In the genomic region with DNA sequence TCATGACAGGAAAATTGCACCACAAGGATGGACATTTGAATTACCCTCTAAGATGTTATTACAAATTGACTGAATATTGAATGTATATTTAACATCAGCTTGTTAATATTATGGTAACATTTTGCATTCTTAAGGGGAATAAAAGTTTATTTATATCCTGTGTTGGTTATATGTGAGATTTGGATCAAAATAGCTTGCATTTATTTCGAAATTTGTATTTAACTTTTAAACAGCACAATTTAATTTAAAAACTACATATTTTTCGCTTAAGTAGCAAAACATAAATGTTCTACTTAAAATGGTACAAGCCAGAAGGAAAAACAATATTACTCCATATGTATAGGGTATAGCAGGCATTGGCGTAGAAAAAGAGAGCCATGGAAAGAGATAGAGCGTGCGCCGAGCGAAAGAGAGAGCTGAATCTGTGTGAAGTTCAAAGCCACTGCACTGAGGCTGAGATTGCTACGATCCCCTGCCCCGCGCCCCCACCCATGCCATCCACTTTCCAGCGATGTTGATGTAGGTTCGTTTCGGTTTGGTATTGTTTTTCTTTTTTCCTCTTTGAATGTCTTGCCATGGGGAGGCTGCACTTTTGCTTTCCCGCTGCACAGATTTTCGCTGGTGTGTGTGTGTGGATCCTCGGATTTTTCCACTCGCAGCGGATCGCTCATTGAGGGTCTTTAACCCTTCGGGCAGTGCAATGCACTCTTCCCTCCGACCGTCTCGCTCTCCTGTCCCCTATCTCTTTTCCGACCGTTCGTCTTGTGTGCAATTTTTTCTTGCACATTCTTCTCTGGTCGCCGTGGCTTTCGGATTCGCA, we compare ENCODE assay signal across 6 fruit fly cellular contexts.
TF ChIP-seq lines count a peak whose summit lies in the region.

No protein-coding gene starts in this region.

- TF ChIP-seq CTCF in whole organism, embryonic (GFP tag; optimal IDR thresholded peaks at IDR 0.05; lab: Kevin White, UChicago): peak; percentile 22

TF ChIP-seq in whole organism, 6 proteins besides CTCF, POLR2A, EP300 and RAD21:
- peak; percentile 97 to 100 for TF ChIP-seq EcR (GFP tag; optimal IDR thresholded peaks at IDR 0.05; lab: Kevin White, UChicago)
- TF ChIP-seq psq (optimal IDR thresholded peaks at IDR 0.05; lab: Kevin White, UChicago): no peak
- TF ChIP-seq pan (optimal IDR thresholded peaks at IDR 0.05; lab: Kevin White, UChicago): peak; percentile 60

TF ChIP-seq in whole organism, adult, 20 proteins besides CTCF, POLR2A, EP300 and RAD21:
- TF ChIP-seq CG14711 (tag; optimal IDR thresholded peaks at IDR 0.05; lab: Kevin White, UChicago) (peak; percentile 24), CG11617 (GFP tag; optimal IDR thresholded peaks at IDR 0.05; lab: Kevin White, UChicago) (peak; percentile 56), CG5204 (GFP tag; optimal IDR thresholded peaks at IDR 0.05; lab: Kevin White, UChicago) (peak; percentile 30), CG7101 (tag; optimal IDR thresholded peaks at IDR 0.05; lab: Kevin White, UChicago) (no peak), CG33017 (tag; optimal IDR thresholded peaks at IDR 0.05; lab: Kevin White, UChicago) (peak; percentile 25), CG12768 (GFP tag; optimal IDR thresholded peaks at IDR 0.05; lab: Kevin White, UChicago) (no peak), Hr96 (GFP tag; optimal IDR thresholded peaks at IDR 0.05; lab: Kevin White, UChicago) (no peak), pad (GFP tag; optimal IDR thresholded peaks at IDR 0.05; lab: Kevin White, UChicago) (peak; percentile 38)

TF ChIP-seq in whole organism, embryonic, 481 proteins besides CTCF, POLR2A, EP300 and RAD21 (continues in another document):
- TF ChIP-seq Rfx (GFP tag; IDR thresholded peaks at IDR 0.05; lab: Robert Waterston, UW) (no peak), Bgb (GFP tag; IDR thresholded peaks at IDR 0.05; lab: Robert Waterston, UW; ENCODE audit: partially characterized antibody) (no peak), C15 (GFP tag; IDR thresholded peaks at IDR 0.05; lab: Robert Waterston, UW) (no peak), emc (GFP tag; optimal IDR thresholded peaks at IDR 0.05; lab: Kevin White, UChicago) (no peak), mam (GFP tag; optimal IDR thresholded peaks at IDR 0.05; lab: Kevin White, UChicago) (peak; percentile 31), dysf (GFP tag; IDR thresholded peaks at IDR 0.05; lab: Robert Waterston, UW) (peak; percentile 58), ttk (GFP tag; IDR thresholded peaks at IDR 0.05; lab: Robert Waterston, UW) (no peak), CG6791 (GFP tag; IDR thresholded peaks at IDR 0.05; lab: Robert Waterston, UW; ENCODE audit: partially characterized antibody) (no peak), corto (GFP tag; optimal IDR thresholded peaks at IDR 0.05; lab: Kevin White, UChicago) (no peak), CG16813 (GFP tag; IDR thresholded peaks at IDR 0.05; lab: Robert Waterston, UW; ENCODE audit: partially characterized antibody) (no peak), CG10979 (tag; optimal IDR thresholded peaks at IDR 0.05; lab: Kevin White, UChicago) (peak; percentile 96), ac (GFP tag; optimal IDR thresholded peaks at IDR 0.05; lab: Kevin White, UChicago) (peak; percentile 71), CG4707 (GFP tag; optimal IDR thresholded peaks at IDR 0.05; lab: Kevin White, UChicago) (peak; percentile 48), CG18011 (GFP tag; optimal IDR thresholded peaks at IDR 0.05; lab: Kevin White, UChicago) (peak; percentile 28), ro (GFP tag; IDR thresholded peaks at IDR 0.05; lab: Robert Waterston, UW) (peak; percentile 14; the same call in 1 of the 2 replicates), E2f2 (GFP tag; IDR thresholded peaks at IDR 0.05; lab: Robert Waterston, UW) (peak; percentile 41), Dad (GFP tag; optimal IDR thresholded peaks at IDR 0.05; lab: Kevin White, UChicago) (peak; percentile 39)

TF ChIP-seq in whole organism, prepupa, 60 proteins besides CTCF, POLR2A, EP300 and RAD21 (continues in another document):
- TF ChIP-seq topi (GFP tag; optimal IDR thresholded peaks at IDR 0.05; lab: Kevin White, UChicago): peak; percentile 74
- peak; percentile 20 for TF ChIP-seq fkh (GFP tag; optimal IDR thresholded peaks at IDR 0.05; lab: Kevin White, UChicago)
- peak; percentile 44 for TF ChIP-seq CG9139 (GFP tag; optimal IDR thresholded peaks at IDR 0.05; lab: Kevin White, UChicago)
- peak; percentile 88 for TF ChIP-seq net (GFP tag; optimal IDR thresholded peaks at IDR 0.05; lab: Kevin White, UChicago)
- TF ChIP-seq CG10669 (GFP tag; optimal IDR thresholded peaks at IDR 0.05; lab: Kevin White, UChicago): peak; percentile 88
- peak; percentile 39 to 98 for TF ChIP-seq salr (GFP tag; optimal IDR thresholded peaks at IDR 0.05; lab: Kevin White, UChicago)
- TF ChIP-seq CG32006 (GFP tag; optimal IDR thresholded peaks at IDR 0.05; lab: Kevin White, UChicago): peak; percentile 98
- TF ChIP-seq CG6163 (GFP tag; IDR thresholded peaks at IDR 0.05; lab: Robert Waterston, UW): 0 out of 3 replicates have a peak, but pooled peaks have one; percentile 21
- TF ChIP-seq Hr39 (GFP tag; optimal IDR thresholded peaks at IDR 0.05; lab: Kevin White, UChicago): peak; percentile 68
- TF ChIP-seq CG34406 (GFP tag; optimal IDR thresholded peaks at IDR 0.05; lab: Kevin White, UChicago): peak; percentile 70
- peak; percentile 88 for TF ChIP-seq CG6808 (GFP tag; optimal IDR thresholded peaks at IDR 0.05; lab: Kevin White, UChicago)
- peak; percentile 76 for TF ChIP-seq CG6792 (GFP tag; optimal IDR thresholded peaks at IDR 0.05; lab: Kevin White, UChicago)
- TF ChIP-seq acj6 (GFP tag; optimal IDR thresholded peaks at IDR 0.05; lab: Kevin White, UChicago): peak; percentile 84
- peak; percentile 88 for TF ChIP-seq dsx (GFP tag; optimal IDR thresholded peaks at IDR 0.05; lab: Kevin White, UChicago; ENCODE audit: poor library complexity, severe bottlenecking)
- TF ChIP-seq CG7368 (GFP tag; optimal IDR thresholded peaks at IDR 0.05; lab: Kevin White, UChicago): peak; percentile 42
- no peak for TF ChIP-seq Hr38 (GFP tag; optimal IDR thresholded peaks at IDR 0.05; lab: Kevin White, UChicago)
- TF ChIP-seq CG8119 (GFP tag; IDR thresholded peaks at IDR 0.05; lab: Robert Waterston, UW): peak; percentile 92

TF ChIP-seq in whole organism, pupa, 21 proteins besides CTCF, POLR2A, EP300 and RAD21 (continues in another document):
- TF ChIP-seq CG12605 (GFP tag; IDR thresholded peaks at IDR 0.05; lab: Robert Waterston, UW): peak; percentile 21; the same call in 1 of the 2 replicates
- peak; percentile 87 for TF ChIP-seq Pif1A (GFP tag; optimal IDR thresholded peaks at IDR 0.05; lab: Kevin White, UChicago)
- TF ChIP-seq Ets98B (GFP tag; IDR thresholded peaks at IDR 0.05; lab: Robert Waterston, UW): no peak; the same call in none of the 2 replicates
- peak; percentile 56 for TF ChIP-seq gl (tag; optimal IDR thresholded peaks at IDR 0.05; lab: Kevin White, UChicago)
- peak; percentile 72 for TF ChIP-seq CG13204 (GFP tag; optimal IDR thresholded peaks at IDR 0.05; lab: Kevin White, UChicago)
- TF ChIP-seq D1 (tag; optimal IDR thresholded peaks at IDR 0.05; lab: Kevin White, UChicago): peak; percentile 92
- peak; percentile 95 for TF ChIP-seq CG9948 (tag; optimal IDR thresholded peaks at IDR 0.05; lab: Kevin White, UChicago)
- TF ChIP-seq CG4496 (GFP tag; IDR thresholded peaks at IDR 0.05; lab: Robert Waterston, UW): peak; percentile 33
- peak; percentile 79 for TF ChIP-seq Pif1B (GFP tag; optimal IDR thresholded peaks at IDR 0.05; lab: Kevin White, UChicago)
- TF ChIP-seq CG8301 (tag; optimal IDR thresholded peaks at IDR 0.05; lab: Kevin White, UChicago): peak; percentile 96
- TF ChIP-seq EcR (GFP tag; optimal IDR thresholded peaks at IDR 0.05; lab: Kevin White, UChicago): peak; percentile 100
- no peak for TF ChIP-seq CG10348 (GFP tag; IDR thresholded peaks at IDR 0.05; lab: Robert Waterston, UW)
- no peak; the same call in 1 of the 2 replicates for TF ChIP-seq CG32121 (GFP tag; IDR thresholded peaks at IDR 0.05; lab: Robert Waterston, UW)
- peak; percentile 86 for TF ChIP-seq CG34367 (tag; optimal IDR thresholded peaks at IDR 0.05; lab: Kevin White, UChicago)
- TF ChIP-seq CG14655 (GFP tag; optimal IDR thresholded peaks at IDR 0.05; lab: Kevin White, UChicago): peak; percentile 97
- TF ChIP-seq CG8159 (tag; optimal IDR thresholded peaks at IDR 0.05; lab: Kevin White, UChicago): peak; percentile 91
- peak; percentile 92 for TF ChIP-seq CG15710 (tag; optimal IDR thresholded peaks at IDR 0.05; lab: Kevin White, UChicago)
- TF ChIP-seq CG17806 (tag; optimal IDR thresholded peaks at IDR 0.05; lab: Kevin White, UChicago): peak; percentile 90
- peak; percentile 60; the same call in 2 of the 3 replicates for TF ChIP-seq fd96Ca (GFP tag; IDR thresholded peaks at IDR 0.05; lab: Robert Waterston, UW)

TF ChIP-seq in whole organism, wandering third instar larva, 38 proteins besides CTCF, POLR2A, EP300 and RAD21 (continues in another document):
- TF ChIP-seq dmrt93B (GFP tag; optimal IDR thresholded peaks at IDR 0.05; lab: Kevin White, UChicago) (peak; percentile 37), dsf (GFP tag; optimal IDR thresholded peaks at IDR 0.05; lab: Kevin White, UChicago; ENCODE audit: borderline replicate concordance) (no peak), N (GFP tag; optimal IDR thresholded peaks at IDR 0.05; lab: Kevin White, UChicago) (no peak), Mio (GFP tag; optimal IDR thresholded peaks at IDR 0.05; lab: Kevin White, UChicago) (no peak), Myc (optimal IDR thresholded peaks at IDR 0.05; lab: Kevin White, UChicago) (no peak), pan (optimal IDR thresholded peaks at IDR 0.05; lab: Kevin White, UChicago) (no peak), OdsH (GFP tag; optimal IDR thresholded peaks at IDR 0.05; lab: Kevin White, UChicago) (peak; percentile 27), CrebA (GFP tag; optimal IDR thresholded peaks at IDR 0.05; lab: Kevin White, UChicago; ENCODE audit: borderline replicate concordance) (no peak), usp (GFP tag; optimal IDR thresholded peaks at IDR 0.05; lab: Kevin White, UChicago) (no peak), Hr83 (GFP tag; optimal IDR thresholded peaks at IDR 0.05; lab: Kevin White, UChicago; ENCODE audit: poor library complexity, severe bottlenecking) (no peak), Rel (GFP tag; optimal IDR thresholded peaks at IDR 0.05; lab: Kevin White, UChicago) (no peak), Rel (tag; optimal IDR thresholded peaks at IDR 0.05; lab: Kevin White, UChicago) (peak; percentile 75), sv (GFP tag; optimal IDR thresholded peaks at IDR 0.05; lab: Kevin White, UChicago) (peak; percentile 76), psq (GFP tag; optimal IDR thresholded peaks at IDR 0.05; lab: Kevin White, UChicago) (peak; percentile 50), Hnf4 (GFP tag; optimal IDR thresholded peaks at IDR 0.05; lab: Kevin White, UChicago) (peak; percentile 59), HLH106 (tag; optimal IDR thresholded peaks at IDR 0.05; lab: Kevin White, UChicago) (peak; percentile 59), rgr (GFP tag; optimal IDR thresholded peaks at IDR 0.05; lab: Kevin White, UChicago) (peak; percentile 31), CG9705 (GFP tag; optimal IDR thresholded peaks at IDR 0.05; lab: Kevin White, UChicago) (peak; percentile 7), lola (GFP tag; optimal IDR thresholded peaks at IDR 0.05; lab: Kevin White, UChicago) (no peak), tai (GFP tag; optimal IDR thresholded peaks at IDR 0.05; lab: Kevin White, UChicago) (peak; percentile 39), br (GFP tag; optimal IDR thresholded peaks at IDR 0.05; lab: Kevin White, UChicago) (peak; percentile 35)
